Worm (Caenorhabditis elegans): Measurements from ENCODE around the gene eif-1.

DNA sequence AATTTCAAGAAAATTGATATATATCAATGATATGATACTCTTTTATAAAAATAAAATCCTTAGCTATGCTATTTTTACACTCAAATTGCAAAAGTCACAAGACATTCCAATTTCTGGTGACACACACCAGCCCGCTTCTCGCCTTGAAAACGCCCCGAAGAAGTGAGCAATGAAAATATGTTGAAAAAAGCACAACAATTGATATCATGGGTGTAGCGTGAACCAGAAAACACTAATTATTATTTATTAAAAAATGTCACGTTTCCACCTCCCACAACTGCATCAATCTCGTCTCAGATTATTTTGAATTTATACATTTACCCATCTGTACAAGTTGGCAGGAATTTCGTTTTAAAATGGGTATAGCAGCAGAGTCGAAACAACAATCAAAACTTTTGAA lies 11.4 kb upstream of the eif-1 start, which contains the start of gene F59A6.4:
- TF ChIP-seq fos-1 (tag; optimal IDR thresholded peaks at IDR 0.05) (no peak), ceh-8 (GFP tag; optimal IDR thresholded peaks at IDR 0.05) (no peak), ztf-11 (tag; optimal IDR thresholded peaks at IDR 0.05) (no peak), lin-13 (GFP tag; optimal IDR thresholded peaks at IDR 0.05) (no peak), tlp-1 (tag; optimal IDR thresholded peaks at IDR 0.05) (no peak), unc-62 (GFP tag; optimal IDR thresholded peaks at IDR 0.05) (no peak), snpc-4 (tag; optimal IDR thresholded peaks at IDR 0.05) (no peak), tbx-2 (tag; optimal IDR thresholded peaks at IDR 0.05) (no peak), lin-39 (tag; optimal IDR thresholded peaks at IDR 0.05) (no peak)
